Fruit fly (Drosophila melanogaster): ENCODE data around the gene CG10588.

DNA sequence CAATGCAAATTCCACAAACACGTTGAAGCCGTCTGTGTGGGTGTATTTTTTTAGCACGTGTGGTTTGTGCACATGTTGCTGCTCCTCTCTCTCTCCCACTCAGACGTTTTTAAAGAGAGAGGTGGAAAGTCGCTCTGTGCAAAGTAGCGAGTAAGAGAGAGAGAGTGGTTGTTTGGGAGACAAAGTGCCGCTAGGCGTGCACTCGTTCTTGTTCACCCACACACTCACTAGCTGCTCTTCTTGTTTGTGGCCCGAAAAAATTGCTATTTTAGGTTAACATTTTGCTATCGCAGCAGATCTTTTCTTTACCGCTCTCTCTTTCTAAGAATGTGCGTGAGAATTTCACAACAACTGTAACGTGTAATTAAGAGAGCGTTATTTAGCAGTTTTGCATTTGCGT is 52.2 kb downstream of the CG10588 start:
- TF ChIP-seq pan (optimal IDR thresholded peaks at IDR 0.05) (no peak), br (GFP tag; optimal IDR thresholded peaks at IDR 0.05) (no peak), OdsH (GFP tag; optimal IDR thresholded peaks at IDR 0.05) (no peak), foxo (GFP tag; optimal IDR thresholded peaks at IDR 0.05) (no peak), psq (GFP tag; optimal IDR thresholded peaks at IDR 0.05) (no peak), h (GFP tag; optimal IDR thresholded peaks at IDR 0.05) (no peak), CrebA (GFP tag; optimal IDR thresholded peaks at IDR 0.05; ENCODE audit: borderline replicate concordance) (no peak), Hr78 (GFP tag; optimal IDR thresholded peaks at IDR 0.05) (no peak), tai (GFP tag; optimal IDR thresholded peaks at IDR 0.05) (no peak), woc (GFP tag; optimal IDR thresholded peaks at IDR 0.05) (no peak), Dfd (GFP tag; optimal IDR thresholded peaks at IDR 0.05) (no peak), jim (GFP tag; optimal IDR thresholded peaks at IDR 0.05) (no peak), Abd-B (GFP tag; optimal IDR thresholded peaks at IDR 0.05) (no peak), rgr (GFP tag; optimal IDR thresholded peaks at IDR 0.05) (no peak)

Data from whole organism, wandering third instar larva.